Fruit fly (Drosophila melanogaster) whole organism, embryonic: ENCODE data around the gene CG34461.

Experiments used
- ATbp ChIP-seq: fragments of 200-800 bp; sonication (Bioruptor generic); optimal IDR thresholded peaks from 2 replicates; lab custom pipeline; 2017; ENCODE audit warnings: missing biosample characterization, mild to moderate bottlenecking, missing genetic modification characterization, missing genetic modification reagents
- BtbVII ChIP-seq: fragments of 200-800 bp; sonication (Bioruptor generic); optimal IDR thresholded peaks from 3 replicates; lab custom pipeline; 2017; ENCODE audit warnings: missing biosample characterization, mild to moderate bottlenecking, missing genetic modification characterization
- CG10209 ChIP-seq: fragments of 200-800 bp; sonication (Bioruptor generic); optimal IDR thresholded peaks from 3 replicates; lab custom pipeline; 2017; ENCODE audit warnings: missing biosample characterization, mild to moderate bottlenecking, missing genetic modification characterization, missing genetic modification reagents
- CG10267 ChIP-seq: fragments of 200-800 bp; sonication (Bioruptor generic); optimal IDR thresholded peaks from 2 replicates; lab custom pipeline; 2018; ENCODE audit warnings: missing biosample characterization, mild to moderate bottlenecking, missing genetic modification characterization, moderate library complexity
- CG10543 ChIP-seq: fragments of 200-800 bp; sonication (Bioruptor generic); optimal IDR thresholded peaks from 3 replicates; lab custom pipeline; 2017; ENCODE audit warnings: missing biosample characterization, mild to moderate bottlenecking, missing genetic modification characterization, moderate library complexity
- CG11456 ChIP-seq: fragments of 200-800 bp; sonication (Bioruptor generic); IDR thresholded peaks from 3 replicates; pipeline ENCODE4 v1.3.6; 2022; ENCODE audit warnings: missing biosample characterization, missing genetic modification characterization
- CG11504 ChIP-seq: fragments of 200-800 bp; sonication (Bioruptor generic); optimal IDR thresholded peaks from 3 replicates; lab custom pipeline; 2019; ENCODE audit warnings: missing biosample characterization, mild to moderate bottlenecking, missing genetic modification characterization, moderate library complexity
- CG12071 ChIP-seq: fragments of 200-800 bp; sonication (Bioruptor generic); optimal IDR thresholded peaks from 3 replicates; lab custom pipeline; 2018; ENCODE audit warnings: missing biosample characterization, mild to moderate bottlenecking, missing genetic modification characterization
- CG14710 ChIP-seq: fragments of 200-800 bp; sonication (Bioruptor generic); optimal IDR thresholded peaks from 3 replicates; lab custom pipeline; 2019; ENCODE audit warnings: missing biosample characterization, mild to moderate bottlenecking, missing genetic modification characterization, moderate library complexity
- CG15696 ChIP-seq: fragments of 200-800 bp; sonication (Bioruptor generic); optimal IDR thresholded peaks from 2 replicates; lab custom pipeline; 2019; ENCODE audit warnings: missing biosample characterization, mild to moderate bottlenecking, missing genetic modification characterization, moderate library complexity
- CG17802 ChIP-seq: fragments of 200-800 bp; sonication (Bioruptor generic); optimal IDR thresholded peaks from 2 replicates; lab custom pipeline; 2018; ENCODE audit warnings: missing biosample characterization, mild to moderate bottlenecking, missing genetic modification characterization, moderate library complexity
- CG18262 ChIP-seq: fragments of 200-800 bp; optimal IDR thresholded peaks from 3 replicates; lab custom pipeline; 2019; ENCODE audit warnings: missing biosample characterization, mild to moderate bottlenecking, missing genetic modification characterization, moderate library complexity
- CG18619 ChIP-seq: fragments of 200-800 bp; sonication (Bioruptor generic); optimal IDR thresholded peaks from 3 replicates; lab custom pipeline; 2017; ENCODE audit warnings: missing biosample characterization, mild to moderate bottlenecking, missing genetic modification characterization
- CG3065 ChIP-seq: fragments of 200-800 bp; sonication (Bioruptor generic); optimal IDR thresholded peaks from 2 replicates; lab custom pipeline; 2016; ENCODE audit warnings: missing biosample characterization, missing genetic modification characterization
- CG33557 ChIP-seq: fragments of 200-800 bp; sonication (Bioruptor generic); optimal IDR thresholded peaks from 2 replicates; lab custom pipeline; 2019; ENCODE audit warnings: missing biosample characterization, mild to moderate bottlenecking, missing genetic modification characterization, moderate library complexity
- CG4854 ChIP-seq: fragments of 200-800 bp; sonication (Bioruptor generic); optimal IDR thresholded peaks from 2 replicates; lab custom pipeline; 2016; ENCODE audit warnings: missing biosample characterization, missing genetic modification characterization, inconsistent platforms
- CG7839 ChIP-seq: fragments of 200-800 bp; sonication (Bioruptor generic); optimal IDR thresholded peaks from 3 replicates; lab custom pipeline; 2018; ENCODE audit warnings: missing biosample characterization, mild to moderate bottlenecking, missing genetic modification characterization, moderate library complexity
- CrebB ChIP-seq: fragments of 200-800 bp; sonication (Bioruptor generic); optimal IDR thresholded peaks from 3 replicates; lab custom pipeline; 2018; ENCODE audit warnings: missing biosample characterization, mild to moderate bottlenecking, missing genetic modification characterization
- Dll ChIP-seq: fragments of 200-800 bp; sonication (Bioruptor generic); IDR thresholded peaks from 4 replicates; pipeline ENCODE4 v1.3.6; 2022; ENCODE audit warnings: missing biosample characterization, missing genetic modification characterization; ENCODE audit not compliant: partially characterized antibody
- Doc2 ChIP-seq: fragments of 200-800 bp; sonication (Bioruptor generic); IDR thresholded peaks from 2 replicates; pipeline ENCODE4 v1.3.6; 2022; ENCODE audit warnings: missing biosample characterization, missing genetic modification characterization
- HLHmδ ChIP-seq: fragments of 200-800 bp; sonication (Bioruptor generic); optimal IDR thresholded peaks from 2 replicates; lab custom pipeline; 2018; ENCODE audit warnings: missing biosample characterization, mild to moderate bottlenecking, missing genetic modification characterization, moderate library complexity
- Hmr ChIP-seq: fragments of 200-800 bp; sonication (Bioruptor generic); optimal IDR thresholded peaks from 3 replicates; lab custom pipeline; 2017; ENCODE audit warnings: mild to moderate bottlenecking, missing biosample characterization, missing genetic modification reagents, missing genetic modification characterization
- MESR4 ChIP-seq: fragments of 200-800 bp; sonication (Bioruptor generic); optimal IDR thresholded peaks from 2 replicates; lab custom pipeline; 2018; ENCODE audit warnings: missing biosample characterization, mild to moderate bottlenecking, missing genetic modification characterization, moderate library complexity
- MTF-1 ChIP-seq: fragments of 200-800 bp; sonication (Bioruptor generic); optimal IDR thresholded peaks from 2 replicates; lab custom pipeline; 2018; ENCODE audit warnings: missing biosample characterization, mild to moderate bottlenecking, missing genetic modification characterization, borderline replicate concordance
- Mes4 ChIP-seq: fragments of 200-800 bp; sonication (Bioruptor generic); optimal IDR thresholded peaks from 2 replicates; lab custom pipeline; 2016; ENCODE audit warnings: missing biosample characterization, missing genetic modification characterization
- Ptx1 ChIP-seq: fragments of 200-800 bp; sonication (Bioruptor generic); IDR thresholded peaks from 2 replicates; pipeline ENCODE4 v1.3.6; 2022; ENCODE audit warnings: missing biosample characterization, missing genetic modification characterization
- Sox102F ChIP-seq: fragments of 200-800 bp; sonication (Bioruptor generic); optimal IDR thresholded peaks from 2 replicates; lab custom pipeline; 2018; ENCODE audit warnings: missing biosample characterization, mild to moderate bottlenecking, missing genetic modification characterization, moderate library complexity
- ab ChIP-seq: fragments of 200-800 bp; sonication (Bioruptor generic); optimal IDR thresholded peaks from 2 replicates; lab custom pipeline; 2016; ENCODE audit warnings: missing biosample characterization, missing genetic modification characterization
- cad ChIP-seq: fragments of >200 bp; optimal IDR thresholded peaks from 2 replicates; lab custom pipeline; 2017; ENCODE audit warnings: missing biosample characterization, missing genetic modification characterization
- eve ChIP-seq, 2 experiments: fragments of >200 bp; optimal IDR thresholded peaks; 2 replicates each; lab custom pipeline; 2017; ENCODE audit warnings: missing biosample characterization in 2 of 2, missing genetic modification characterization in 2 of 2
- exex ChIP-seq: fragments of 200-800 bp; sonication (Bioruptor generic); optimal IDR thresholded peaks from 4 replicates; lab custom pipeline; 2018; ENCODE audit warnings: missing biosample characterization, mild to moderate bottlenecking, missing genetic modification characterization, moderate library complexity
- fu2 ChIP-seq: fragments of 200-800 bp; sonication (Bioruptor generic); optimal IDR thresholded peaks from 2 replicates; lab custom pipeline; 2016; ENCODE audit warnings: missing biosample characterization, missing genetic modification characterization
- lola ChIP-seq, 3 experiments: fragments of >200 bp in 2 of 3; fragments of 200-800 bp in 1 of 3; sonication (Bioruptor generic) in 1 of 3; optimal IDR thresholded peaks; 2 replicates each; lab custom pipeline; 2017 to 2019; ENCODE audit warnings: missing biosample characterization in 3 of 3, missing genetic modification characterization in 3 of 3, mild to moderate bottlenecking in 1 of 3, moderate library complexity in 1 of 3
- mirr ChIP-seq: fragments of 200-800 bp; sonication (Bioruptor generic); optimal IDR thresholded peaks from 3 replicates; lab custom pipeline; 2018; ENCODE audit warnings: missing biosample characterization, mild to moderate bottlenecking, missing genetic modification characterization
- mld ChIP-seq: fragments of 200-800 bp; sonication (Bioruptor generic); IDR thresholded peaks from 3 replicates; pipeline ENCODE4 v1.3.6; 2022; ENCODE audit warnings: missing biosample characterization, missing genetic modification characterization; ENCODE audit not compliant: partially characterized antibody
- nau ChIP-seq: fragments of 200-800 bp; sonication (Bioruptor generic); optimal IDR thresholded peaks from 3 replicates; lab custom pipeline; 2017; ENCODE audit warnings: missing biosample characterization, mild to moderate bottlenecking, missing genetic modification characterization, missing genetic modification reagents
- nerfin-1 ChIP-seq: fragments of 200-800 bp; sonication (Bioruptor generic); optimal IDR thresholded peaks from 3 replicates; lab custom pipeline; 2019; ENCODE audit warnings: missing biosample characterization, mild to moderate bottlenecking, missing genetic modification characterization, moderate library complexity
- odd ChIP-seq: fragments of 200-800 bp; sonication (Bioruptor generic); optimal IDR thresholded peaks from 2 replicates; lab custom pipeline; 2017; ENCODE audit warnings: missing biosample characterization, mild to moderate bottlenecking, missing genetic modification characterization
- sna ChIP-seq: fragments of 200-800 bp; sonication (Bioruptor generic); IDR thresholded peaks from 2 replicates; pipeline ENCODE4 v1.3.6; 2022; ENCODE audit warnings: missing biosample characterization, missing genetic modification characterization; ENCODE audit not compliant: partially characterized antibody
- sqz ChIP-seq: fragments of 200-800 bp; sonication (Bioruptor generic); optimal IDR thresholded peaks from 3 replicates; lab custom pipeline; 2018; ENCODE audit warnings: missing biosample characterization, mild to moderate bottlenecking, missing genetic modification characterization
- stc ChIP-seq: fragments of 200-800 bp; sonication (Bioruptor generic); IDR thresholded peaks from 2 replicates; pipeline ENCODE4 v1.3.6; 2022; ENCODE audit warnings: missing biosample characterization, missing genetic modification characterization
- sug ChIP-seq: fragments of 200-800 bp; optimal IDR thresholded peaks from 2 replicates; lab custom pipeline; 2019; ENCODE audit warnings: missing biosample characterization, mild to moderate bottlenecking, missing genetic modification characterization, moderate library complexity
- tap ChIP-seq: fragments of 200-800 bp; optimal IDR thresholded peaks from 3 replicates; lab custom pipeline; 2019; ENCODE audit warnings: missing biosample characterization, mild to moderate bottlenecking, missing genetic modification characterization, moderate library complexity
- vnd ChIP-seq: fragments of 200-800 bp; sonication (Bioruptor generic); IDR thresholded peaks from 3 replicates; pipeline ENCODE4 v1.3.6; 2022; ENCODE audit warnings: missing biosample characterization, missing genetic modification characterization; ENCODE audit not compliant: partially characterized antibody
- wdn ChIP-seq: fragments of 200-800 bp; sonication (Bioruptor generic); IDR thresholded peaks from 2 replicates; pipeline ENCODE4 v1.3.6; 2022; ENCODE audit warnings: missing biosample characterization, missing genetic modification characterization
- z ChIP-seq: fragments of 200-800 bp; sonication (Bioruptor generic); IDR thresholded peaks from 3 replicates; pipeline ENCODE4 v1.3.6; 2022; ENCODE audit warnings: missing biosample characterization, missing genetic modification characterization
- zen2 ChIP-seq: fragments of 200-800 bp; sonication (Bioruptor generic); IDR thresholded peaks from 3 replicates; pipeline ENCODE4 v1.3.6; 2022; ENCODE audit warnings: missing biosample characterization, missing genetic modification characterization; ENCODE audit not compliant: partially characterized antibody
- zfh1 ChIP-seq: fragments of 200-800 bp; sonication (Bioruptor generic); IDR thresholded peaks from 3 replicates; pipeline ENCODE4 v1.3.6; 2022; ENCODE audit warnings: missing biosample characterization, missing genetic modification characterization

The CG34461 gene

dm6 chr3L:8315141-8315816 lies 10.4 kb upstream of the CG34461 start, which contains the start of gene Cpsf6 (continued):
- TF ChIP-seq BtbVII (GFP tag; lab: Kevin White, UChicago) (no peak), CrebB (tag; lab: Kevin White, UChicago) (no peak), CG33557 (GFP tag; lab: Kevin White, UChicago) (peak; percentile 59), MTF-1 (no peak), HLHmδ (GFP tag; lab: Kevin White, UChicago) (no peak), stc (GFP tag; lab: Robert Waterston, UW) (no peak), Doc2 (GFP tag; lab: Robert Waterston, UW) (no peak), MESR4 (peak; percentile 90), fu2 (GFP tag; lab: Kevin White, UChicago) (no peak), Dll (GFP tag; lab: Robert Waterston, UW) (0 out of 4 replicates have a peak, but pooled peaks have one; percentile 46), CG18619 (peak; percentile 35), CG10267 (tag; lab: Kevin White, UChicago) (peak; percentile 79), CG3065 (GFP tag; lab: Kevin White, UChicago) (peak; percentile 1), wdn (GFP tag; lab: Robert Waterston, UW) (no peak), Ptx1 (GFP tag; lab: Robert Waterston, UW) (peak; percentile 54), CG12071 (GFP tag; lab: Kevin White, UChicago) (no peak), ab (GFP tag; lab: Kevin White, UChicago) (no peak), z (no peak), CG10543 (GFP tag; lab: Kevin White, UChicago) (peak; percentile 28), odd (no peak), CG17802 (tag; lab: Kevin White, UChicago) (peak; percentile 29), ATbp (GFP tag; lab: Kevin White, UChicago) (no peak), CG11456 (GFP tag; lab: Robert Waterston, UW) (peak; percentile 60; the same call in 2 of the 3 replicates), exex (peak; percentile 2), sug (peak; percentile 68), CG15696 (tag; lab: Kevin White, UChicago) (peak; percentile 74), eve (GFP tag; optimal IDR thresholded peaks at IDR 0.05; lab: Kevin White, UChicago) (no peak), zfh1 (GFP tag; lab: Robert Waterston, UW) (peak; percentile 65), CG4854 (GFP tag; lab: Kevin White, UChicago) (peak; percentile 46), CG18262 (tag; lab: Kevin White, UChicago) (peak; percentile 64), vnd (GFP tag; lab: Robert Waterston, UW) (no peak), sna (GFP tag; lab: Robert Waterston, UW) (no peak), CG11504 (tag; lab: Kevin White, UChicago) (peak; percentile 71), tap (tag; lab: Kevin White, UChicago) (no peak), CG14710 (tag; lab: Kevin White, UChicago) (peak; percentile 87), mld (GFP tag; lab: Robert Waterston, UW) (no peak), Sox102F (GFP tag; lab: Kevin White, UChicago) (peak; percentile 76), zen2 (GFP tag; lab: Robert Waterston, UW) (no peak), sqz (GFP tag; lab: Kevin White, UChicago) (peak; percentile 74), Mes4 (no peak), nau (GFP tag; lab: Kevin White, UChicago) (no peak), CG7839 (tag; lab: Kevin White, UChicago) (peak; percentile 67), cad (GFP tag; lab: Kevin White, UChicago) (no peak), nerfin-1 (tag; lab: Kevin White, UChicago) (peak; percentile 42), Hmr (GFP tag; lab: Kevin White, UChicago) (peak; percentile 57), mirr (GFP tag; lab: Kevin White, UChicago) (peak; percentile 31), CG10209 (GFP tag; lab: Kevin White, UChicago) (peak; percentile 63), lola (GFP tag; optimal IDR thresholded peaks at IDR 0.05; lab: Kevin White, UChicago) (peak in 1 of 3 experiments; percentile 62)
